Worm (Caenorhabditis elegans) whole organism, L1 larva: Measurements from ENCODE around the gene ptr-24.

Experiments
- C16A3.4 ChIP-seq: fragments of 150-350 bp; optimal IDR thresholded peaks from 2 replicates; lab custom pipeline; 2014; ENCODE audit warnings: missing biosample characterization, missing genetic modification characterization
- alr-1 ChIP-seq: fragments of 200-800 bp; sonication (Bioruptor generic); optimal IDR thresholded peaks from 2 replicates; lab custom pipeline; 2018; ENCODE audit warnings: borderline replicate concordance, mild to moderate bottlenecking, missing genetic modification characterization, missing compliant biosample characterization
- ama-1 ChIP-seq: fragments of 150-350 bp; optimal IDR thresholded peaks from 2 replicates; lab custom pipeline; 2014
- blmp-1 ChIP-seq: fragments of 150-350 bp; optimal IDR thresholded peaks from 2 replicates; lab custom pipeline; 2014; ENCODE audit warnings: missing biosample characterization, missing genetic modification characterization
- ceh-82 ChIP-seq, 3 experiments: fragments of 150-350 bp in 1 of 3; sonication (generic microtip) in 2 of 3; optimal IDR thresholded peaks; 2 replicates each; lab custom pipeline; 2014 to 2017; ENCODE audit warnings: missing biosample characterization in 3 of 3, missing genetic modification characterization in 3 of 3
- ceh-90 ChIP-seq: sonication (generic microtip); optimal IDR thresholded peaks from 2 replicates; lab custom pipeline; 2016; ENCODE audit warnings: missing genetic modification characterization, missing compliant biosample characterization
- dsc-1 ChIP-seq: sonication (generic microtip); optimal IDR thresholded peaks from 2 replicates; lab custom pipeline; 2016; ENCODE audit warnings: mild to moderate bottlenecking, missing genetic modification characterization, missing compliant biosample characterization
- efl-1 ChIP-seq, 4 experiments: fragments of 150-350 bp; optimal IDR thresholded peaks in 3 of 4; peaks in 1 of 4; 1 replicate in 1 of 4; 2 replicates in 3 of 4; lab custom pipeline; 2014; ENCODE audit warnings: missing biosample characterization in 2 of 4, missing genetic modification characterization in 2 of 4, missing genetic modification reagents in 2 of 4
- egl-13 ChIP-seq: sonication (generic microtip); optimal IDR thresholded peaks from 2 replicates; lab custom pipeline; 2016; ENCODE audit warnings: missing genotype, missing genetic modification reagents, missing genetic modification characterization, missing compliant biosample characterization
- elt-2 ChIP-seq: sonication (generic microtip); optimal IDR thresholded peaks from 2 replicates; lab custom pipeline; 2016; ENCODE audit warnings: missing genetic modification characterization, mild to moderate bottlenecking, inconsistent platforms, missing compliant biosample characterization, missing genetic modification reagents
- elt-3 ChIP-seq, 6 experiments: fragments of 150-350 bp in 1 of 6; sonication (generic microtip); optimal IDR thresholded peaks; 2 replicates each; lab custom pipeline; 2017 to 2018; ENCODE audit warnings: missing biosample characterization in 6 of 6, missing genetic modification characterization in 6 of 6, inconsistent platforms in 1 of 6
- ets-5 ChIP-seq: fragments of 200-800 bp; sonication (Bioruptor generic); IDR thresholded peaks from 2 replicates; pipeline ENCODE4 v1.3.6; 2022; ENCODE audit warnings: missing genetic modification characterization, missing compliant biosample characterization
- fos-1 ChIP-seq: fragments of 150-350 bp; optimal IDR thresholded peaks from 2 replicates; lab custom pipeline; 2014; ENCODE audit warnings: missing biosample characterization, missing genetic modification characterization
- hlh-17 ChIP-seq: fragments of 200-800 bp; sonication (Bioruptor generic); optimal IDR thresholded peaks from 2 replicates; lab custom pipeline; 2018; ENCODE audit warnings: missing genetic modification characterization, mild to moderate bottlenecking, missing compliant biosample characterization, moderate library complexity, borderline replicate concordance
- irx-1 ChIP-seq: sonication (generic microtip); optimal IDR thresholded peaks from 2 replicates; lab custom pipeline; 2016; ENCODE audit warnings: missing genetic modification characterization, missing compliant biosample characterization
- isw-1 ChIP-seq: fragments of 200-800 bp; sonication (Bioruptor generic); IDR thresholded peaks from 2 replicates; pipeline ENCODE4 v1.3.6; 2022; ENCODE audit warnings: missing genetic modification characterization, missing compliant biosample characterization
- lin-14 ChIP-seq: fragments of 200-800 bp; sonication (Bioruptor generic); optimal IDR thresholded peaks from 2 replicates; lab custom pipeline; 2018; ENCODE audit warnings: mild to moderate bottlenecking, missing genetic modification characterization, moderate library complexity, missing compliant biosample characterization
- lin-35 ChIP-seq, 2 experiments: fragments of 150-350 bp; optimal IDR thresholded peaks; 2 replicates each; lab custom pipeline; 2014; ENCODE audit warnings: missing biosample characterization in 2 of 2, missing genetic modification characterization in 2 of 2, missing genetic modification reagents in 2 of 2
- lsy-2 ChIP-seq, 2 experiments: fragments of 150-350 bp; optimal IDR thresholded peaks; 2 replicates each; lab custom pipeline; 2014; ENCODE audit warnings: missing biosample characterization in 2 of 2, missing genetic modification characterization in 2 of 2
- mab-9 ChIP-seq: fragments of 200-800 bp; sonication (Bioruptor generic); IDR thresholded peaks from 2 replicates; pipeline ENCODE4 v1.3.6; 2022; ENCODE audit warnings: missing genetic modification reagents, missing genetic modification characterization, missing compliant biosample characterization
- mdl-1 ChIP-seq, 2 experiments: fragments of 150-350 bp; optimal IDR thresholded peaks; 2 replicates each; lab custom pipeline; 2014 to 2017; ENCODE audit warnings: missing biosample characterization in 2 of 2, missing genetic modification characterization in 2 of 2, inconsistent platforms in 1 of 2
- mef-2 ChIP-seq: fragments of 150-350 bp; optimal IDR thresholded peaks from 2 replicates; lab custom pipeline; 2014; ENCODE audit warnings: missing biosample characterization, missing genetic modification characterization
- mep-1 ChIP-seq: fragments of 150-350 bp; optimal IDR thresholded peaks from 2 replicates; lab custom pipeline; 2014; ENCODE audit warnings: missing biosample characterization, missing genetic modification characterization
- nhr-11 ChIP-seq: fragments of 150-350 bp; optimal IDR thresholded peaks from 2 replicates; lab custom pipeline; 2014; ENCODE audit warnings: missing biosample characterization, missing genetic modification characterization
- nhr-19 ChIP-seq: fragments of 200-800 bp; sonication (Bioruptor generic); conservative IDR thresholded peaks from 2 replicates; pipeline ENCODE4 v1.3.6; 2022; ENCODE audit warnings: missing genetic modification characterization, missing compliant biosample characterization
- nhr-20 ChIP-seq: sonication (generic microtip); optimal IDR thresholded peaks from 2 replicates; lab custom pipeline; 2016; ENCODE audit warnings: mild to moderate bottlenecking, missing genetic modification characterization, missing compliant biosample characterization
- nhr-237 ChIP-seq: fragments of 150-350 bp; optimal IDR thresholded peaks from 2 replicates; lab custom pipeline; 2014; ENCODE audit warnings: missing biosample characterization, missing genetic modification characterization
- nhr-71 ChIP-seq: sonication (generic microtip); optimal IDR thresholded peaks from 2 replicates; lab custom pipeline; 2016; ENCODE audit warnings: mild to moderate bottlenecking, missing genetic modification characterization, moderate library complexity, missing compliant biosample characterization
- nhr-76 ChIP-seq: sonication (generic microtip); optimal IDR thresholded peaks from 2 replicates; lab custom pipeline; 2017; ENCODE audit warnings: missing biosample characterization, missing genetic modification characterization
- nhr-85 ChIP-seq: sonication (generic microtip); peaks from one replicate; lab custom pipeline; 2016; ENCODE audit warnings: missing genetic modification characterization, inconsistent platforms, missing compliant biosample characterization
- rnt-1 ChIP-seq: sonication (generic microtip); optimal IDR thresholded peaks from 2 replicates; lab custom pipeline; 2016; ENCODE audit warnings: mild to moderate bottlenecking, missing genetic modification characterization, moderate library complexity, missing compliant biosample characterization
- snu-23 ChIP-seq: sonication (generic microtip); optimal IDR thresholded peaks from 2 replicates; lab custom pipeline; 2016; ENCODE audit warnings: missing genetic modification characterization, missing compliant biosample characterization
- tbx-2 ChIP-seq: sonication (generic microtip); optimal IDR thresholded peaks from 2 replicates; lab custom pipeline; 2016; ENCODE audit warnings: missing genetic modification characterization, missing compliant biosample characterization
- tlp-1 ChIP-seq: fragments of 150-350 bp; optimal IDR thresholded peaks from 2 replicates; lab custom pipeline; 2014; ENCODE audit warnings: missing biosample characterization, missing genetic modification characterization
- unc-130 ChIP-seq: fragments of 150-350 bp; optimal IDR thresholded peaks from 2 replicates; lab custom pipeline; 2017; ENCODE audit warnings: missing biosample characterization, missing genetic modification characterization, inconsistent platforms
- vab-15 ChIP-seq: sonication (generic microtip); optimal IDR thresholded peaks from 2 replicates; lab custom pipeline; 2017; ENCODE audit warnings: missing genotype, mild to moderate bottlenecking, missing genetic modification characterization, missing compliant biosample characterization
- zag-1 ChIP-seq: fragments of 150-350 bp; optimal IDR thresholded peaks from 2 replicates; lab custom pipeline; 2014; ENCODE audit warnings: missing biosample characterization, missing genetic modification characterization

The ptr-24 gene

DNA sequence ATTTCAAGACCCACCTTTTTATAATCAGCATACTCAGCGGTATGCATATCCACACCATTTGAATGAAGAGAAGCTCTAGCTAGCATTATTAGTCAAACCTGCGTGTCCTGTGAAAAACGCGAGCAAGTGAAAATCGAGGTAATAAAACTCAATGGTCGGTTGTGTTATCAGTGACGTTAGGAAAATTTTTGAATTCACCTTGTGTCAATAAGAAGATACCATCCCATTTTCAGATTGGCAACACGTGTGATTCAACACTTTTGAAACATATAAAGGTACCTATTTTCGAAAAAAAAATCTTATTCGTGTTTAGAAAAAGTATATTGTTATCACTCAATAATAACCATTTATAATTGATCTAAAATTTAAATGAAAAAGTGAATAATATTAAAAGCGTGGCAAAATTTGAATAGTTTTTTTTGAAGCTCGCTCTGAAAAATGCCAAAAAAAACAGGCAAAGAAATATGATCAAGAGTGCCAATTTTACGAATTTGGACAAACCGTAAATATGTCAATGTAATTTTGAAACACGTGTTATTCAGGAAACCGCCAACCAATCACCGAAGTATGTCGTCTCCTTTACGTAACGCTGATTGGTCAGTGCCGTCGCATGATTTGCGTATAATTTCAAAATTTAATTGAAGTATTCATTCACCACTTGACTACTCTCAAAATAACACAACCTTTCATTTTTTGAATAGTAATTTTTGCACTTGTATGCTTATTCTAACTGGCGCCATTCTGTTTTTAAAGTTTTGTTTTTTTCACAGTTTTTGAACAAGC is 26.0 kb upstream of the ptr-24 start, which contains the start of gene F46G10.1:
Gene F46G10.1 (minus strand): TSS at position 115 of the 783 bp plus-strand sequence.
- TF ChIP-seq lin-35 (GFP tag; optimal IDR thresholded peaks at IDR 0.05; lab: Kevin White, UChicago) (peak in 1 of 2 experiments; percentile 22), irx-1 (tag; lab: Kevin White, UChicago) (no peak), ceh-90 (tag; lab: Kevin White, UChicago) (no peak), mef-2 (tag; lab: Kevin White, UChicago) (no peak), efl-1 (optimal IDR thresholded peaks at IDR 0.05; lab: Kevin White, UChicago) (no peak), efl-1 (GFP tag; optimal IDR thresholded peaks at IDR 0.05 in 1 of 2; lab: Kevin White, UChicago) (peak in 1 of 2 experiments; percentile 90), elt-2 (tag; lab: Kevin White, UChicago) (peak; percentile 55)

- TF ChIP-seq nhr-237 (tag; lab: Kevin White, UChicago) (no peak), isw-1 (GFP tag; lab: Robert Waterston, UW) (no peak), mep-1 (peak; percentile 43), nhr-20 (tag; lab: Kevin White, UChicago) (peak; percentile 55), blmp-1 (tag; lab: Kevin White, UChicago) (peak; percentile 41), elt-3 (tag; optimal IDR thresholded peaks at IDR 0.05; lab: Kevin White, UChicago) (peak in 1 of 6 experiments; percentile 87), vab-15 (tag; lab: Kevin White, UChicago) (peak; percentile 46), ets-5 (GFP tag; lab: Robert Waterston, UW) (no peak), nhr-19 (GFP tag; lab: Robert Waterston, UW) (peak; percentile 28), unc-130 (peak; percentile 28), mab-9 (GFP tag; lab: Robert Waterston, UW) (no peak), ceh-82 (tag; optimal IDR thresholded peaks at IDR 0.05; lab: Kevin White, UChicago) (no peak), lin-35 (GFP tag; optimal IDR thresholded peaks at IDR 0.05; lab: Kevin White, UChicago) (peak in 1 of 2 experiments; percentile 48), snu-23 (GFP tag; lab: Kevin White, UChicago) (peak; percentile 7), nhr-71 (peak; percentile 75), nhr-11 (tag; lab: Kevin White, UChicago) (no peak), nhr-85 (tag; lab: Kevin White, UChicago) (peak; percentile 89), mdl-1 (tag; optimal IDR thresholded peaks at IDR 0.05; lab: Kevin White, UChicago) (peak in 1 of 2 experiments; percentile 5), lin-14 (GFP tag; lab: Kevin White, UChicago) (peak; percentile 52), tbx-2 (tag; lab: Kevin White, UChicago) (peak; percentile 26), alr-1 (tag; lab: Kevin White, UChicago) (no peak), tlp-1 (tag; lab: Kevin White, UChicago) (no peak)
These were observed 22.7 kb upstream of the ptr-24 start for ce11 chrX:13315093-13315492.

ce11 chrX:13317532-13317931 is 20.3 kb upstream of the ptr-24 start:
- TF ChIP-seq C16A3.4 (tag; lab: Kevin White, UChicago) (no peak), nhr-19 (GFP tag; lab: Robert Waterston, UW) (peak; percentile 21; the same call in 1 of the 2 replicates), dsc-1 (peak; percentile 0), snu-23 (GFP tag; lab: Kevin White, UChicago) (peak; percentile 31), nhr-20 (tag; lab: Kevin White, UChicago) (peak; percentile 9), zag-1 (tag; lab: Kevin White, UChicago) (no peak), lin-14 (GFP tag; lab: Kevin White, UChicago) (peak; percentile 19), lsy-2 (tag; optimal IDR thresholded peaks at IDR 0.05; lab: Kevin White, UChicago) (peak in 1 of 2 experiments; percentile 11), unc-130 (no peak), nhr-71 (peak; percentile 78), alr-1 (tag; lab: Kevin White, UChicago) (no peak), rnt-1 (peak; percentile 63), tlp-1 (tag; lab: Kevin White, UChicago) (no peak)

DNA sequence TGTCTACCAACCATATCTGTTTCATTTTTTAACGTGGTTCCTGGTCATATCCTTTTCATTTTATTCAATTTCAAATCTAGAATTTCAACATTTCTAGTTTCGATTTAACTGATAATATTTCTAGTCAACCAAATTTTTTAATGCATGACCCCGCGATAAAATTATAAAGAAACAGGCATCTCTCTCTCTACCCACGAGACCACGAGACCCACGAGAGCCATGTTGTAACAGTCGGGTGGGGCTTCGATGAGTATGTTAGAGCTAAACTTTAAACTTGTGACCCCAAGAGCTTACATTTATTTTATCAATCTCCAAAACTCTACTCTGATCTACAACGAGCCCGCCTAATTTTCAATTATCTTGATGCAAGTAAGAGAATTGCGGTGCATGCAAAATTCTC is 19.5 kb upstream of the ptr-24 start:
- peak; percentile 7 for TF ChIP-seq snu-23 (GFP tag; lab: Kevin White, UChicago)
- no peak for TF ChIP-seq ama-1
- TF ChIP-seq hlh-17 (GFP tag; lab: Kevin White, UChicago) = no peak
- peak; percentile 5 for TF ChIP-seq dsc-1
- peak; percentile 47 for TF ChIP-seq rnt-1
- no peak for TF ChIP-seq egl-13 (tag; lab: Kevin White, UChicago)
- no peak for TF ChIP-seq fos-1 (tag; lab: Kevin White, UChicago)
- peak in 1 of 2 experiments; percentile 27 for TF ChIP-seq mdl-1 (tag; optimal IDR thresholded peaks at IDR 0.05; lab: Kevin White, UChicago)
- TF ChIP-seq nhr-71 = peak; percentile 54
- peak; percentile 58 for TF ChIP-seq unc-130
- TF ChIP-seq nhr-20 (tag; lab: Kevin White, UChicago) = peak; percentile 31
- peak; percentile 43 for TF ChIP-seq nhr-19 (GFP tag; lab: Robert Waterston, UW)
- TF ChIP-seq lin-14 (GFP tag; lab: Kevin White, UChicago) = peak; percentile 42
- no peak for TF ChIP-seq nhr-76 (tag; lab: Kevin White, UChicago)
- TF ChIP-seq, all 84 proteins: peak for 9
